Worm (Caenorhabditis elegans) whole organism, late embryonic: ENCODE results near the gene C25H3.1.

Experiments used
- C38D4.7 ChIP-seq: fragments of 200-800 bp; sonication (Bioruptor generic); optimal IDR thresholded peaks from 2 replicates; lab custom pipeline; 2018; ENCODE audit warnings: mild to moderate bottlenecking, missing genetic modification characterization, moderate library complexity, missing compliant biosample characterization
- F13H6.1 ChIP-seq: sonication (generic microtip); optimal IDR thresholded peaks from 2 replicates; lab custom pipeline; 2016; ENCODE audit warnings: missing genetic modification characterization, missing compliant biosample characterization
- Y22D7AL.16 ChIP-seq: sonication (generic microtip); optimal IDR thresholded peaks from 2 replicates; lab custom pipeline; 2016; ENCODE audit warnings: missing genetic modification characterization, missing compliant biosample characterization
- ceh-14 ChIP-seq: sonication (generic microtip); optimal IDR thresholded peaks from 2 replicates; lab custom pipeline; 2016; ENCODE audit warnings: missing genotype, missing genetic modification characterization, missing compliant biosample characterization
- ceh-18 ChIP-seq: sonication (generic microtip); optimal IDR thresholded peaks from 2 replicates; lab custom pipeline; 2016; ENCODE audit warnings: missing genetic modification characterization, missing compliant biosample characterization
- ceh-22 ChIP-seq: sonication (generic microtip); optimal IDR thresholded peaks from 2 replicates; lab custom pipeline; 2017; ENCODE audit warnings: missing biosample characterization, missing genetic modification characterization
- ceh-24 ChIP-seq: sonication (generic microtip); optimal IDR thresholded peaks from 2 replicates; lab custom pipeline; 2016; ENCODE audit warnings: mild to moderate bottlenecking, missing genetic modification characterization, missing compliant biosample characterization
- ceh-31 ChIP-seq: sonication (generic microtip); optimal IDR thresholded peaks from 2 replicates; lab custom pipeline; 2016; ENCODE audit warnings: missing genetic modification characterization, missing compliant biosample characterization
- ceh-34 ChIP-seq: sonication (generic microtip); optimal IDR thresholded peaks from 2 replicates; lab custom pipeline; 2016; ENCODE audit warnings: mild to moderate bottlenecking, missing genetic modification characterization, missing compliant biosample characterization
- ceh-45 ChIP-seq: fragments of 200-800 bp; sonication (Bioruptor generic); IDR thresholded peaks from 2 replicates; pipeline ENCODE4 v1.3.6; 2022; ENCODE audit warnings: missing genetic modification reagents, missing genetic modification characterization, missing compliant biosample characterization
- ceh-48 ChIP-seq: sonication (generic microtip); optimal IDR thresholded peaks from 2 replicates; lab custom pipeline; 2016; ENCODE audit warnings: missing genetic modification characterization, inconsistent platforms, missing compliant biosample characterization
- ceh-6 ChIP-seq: fragments of 200-800 bp; sonication (Bioruptor generic); optimal IDR thresholded peaks from 2 replicates; lab custom pipeline; 2018; ENCODE audit warnings: mild to moderate bottlenecking, missing genetic modification characterization, missing compliant biosample characterization
- che-1 ChIP-seq: sonication (generic microtip); optimal IDR thresholded peaks from 2 replicates; lab custom pipeline; 2016; ENCODE audit warnings: mild to moderate bottlenecking, missing genetic modification characterization, missing compliant biosample characterization
- dve-1 ChIP-seq: sonication (generic microtip); optimal IDR thresholded peaks from 2 replicates; lab custom pipeline; 2017; ENCODE audit warnings: antibody characterized with exemption, mild to moderate bottlenecking, missing genetic modification characterization, missing compliant biosample characterization
- elt-2 ChIP-seq: sonication (generic microtip); optimal IDR thresholded peaks from 2 replicates; lab custom pipeline; 2016; ENCODE audit warnings: missing genetic modification reagents, missing genetic modification characterization, missing compliant biosample characterization
- elt-4 ChIP-seq: sonication (generic microtip); optimal IDR thresholded peaks from 2 replicates; lab custom pipeline; 2016; ENCODE audit warnings: missing genetic modification characterization, missing compliant biosample characterization
- ets-4 ChIP-seq: sonication (generic microtip); optimal IDR thresholded peaks from 2 replicates; lab custom pipeline; 2016; ENCODE audit warnings: missing genetic modification characterization, missing compliant biosample characterization
- eyg-1 ChIP-seq: sonication (generic microtip); optimal IDR thresholded peaks from 2 replicates; lab custom pipeline; 2016; ENCODE audit warnings: missing genotype, missing genetic modification characterization, missing compliant biosample characterization
- fkh-10 ChIP-seq: fragments of 150-350 bp; optimal IDR thresholded peaks from 2 replicates; lab custom pipeline; 2014; ENCODE audit warnings: missing biosample characterization, missing genetic modification reagents, missing genetic modification characterization
- hlh-13 ChIP-seq: fragments of 200-800 bp; sonication (Bioruptor generic); optimal IDR thresholded peaks from 2 replicates; lab custom pipeline; 2018; ENCODE audit warnings: mild to moderate bottlenecking, missing genetic modification characterization, missing compliant biosample characterization
- hlh-15 ChIP-seq: sonication (generic microtip); optimal IDR thresholded peaks from 2 replicates; lab custom pipeline; 2016; ENCODE audit warnings: missing genetic modification characterization, missing compliant biosample characterization
- hlh-30 ChIP-seq: sonication (generic microtip); optimal IDR thresholded peaks from 2 replicates; lab custom pipeline; 2017; ENCODE audit warnings: antibody characterized with exemption, missing genetic modification characterization, missing compliant biosample characterization; ENCODE audit not compliant: insufficient read depth
- lim-6 ChIP-seq: sonication (generic microtip); optimal IDR thresholded peaks from 2 replicates; lab custom pipeline; 2016; ENCODE audit warnings: missing genetic modification characterization, missing compliant biosample characterization
- lin-11 ChIP-seq: fragments of 200-800 bp; sonication (Bioruptor generic); optimal IDR thresholded peaks from 2 replicates; lab custom pipeline; 2018; ENCODE audit warnings: mild to moderate bottlenecking, missing genetic modification characterization, missing compliant biosample characterization
- madf-2 ChIP-seq: sonication (generic microtip); optimal IDR thresholded peaks from 2 replicates; lab custom pipeline; 2017; ENCODE audit warnings: missing genetic modification characterization, missing compliant biosample characterization
- mec-3 ChIP-seq: sonication (generic microtip); optimal IDR thresholded peaks from 2 replicates; lab custom pipeline; 2016; ENCODE audit warnings: borderline replicate concordance, missing genetic modification characterization, missing compliant biosample characterization
- nhr-232 ChIP-seq: sonication (generic microtip); optimal IDR thresholded peaks from 2 replicates; lab custom pipeline; 2016; ENCODE audit warnings: missing genetic modification characterization, missing compliant biosample characterization
- pat-9 ChIP-seq: fragments of 200-800 bp; sonication (Bioruptor generic); optimal IDR thresholded peaks from 2 replicates; lab custom pipeline; 2018; ENCODE audit warnings: mild to moderate bottlenecking, missing genetic modification characterization, moderate library complexity, missing compliant biosample characterization
- pha-4 ChIP-seq: fragments of 150-350 bp; optimal IDR thresholded peaks from 2 replicates; lab custom pipeline; 2018; ENCODE audit warnings: missing biosample characterization, missing genetic modification reagents, missing genetic modification characterization
- pqm-1 ChIP-seq: sonication (generic microtip); optimal IDR thresholded peaks from 2 replicates; lab custom pipeline; 2016; ENCODE audit warnings: missing genetic modification characterization, missing compliant biosample characterization
- pros-1 ChIP-seq: fragments of 150-350 bp; optimal IDR thresholded peaks from 2 replicates; lab custom pipeline; 2014; ENCODE audit warnings: missing biosample characterization, missing genetic modification reagents, missing genetic modification characterization
- ref-2 ChIP-seq: sonication (generic microtip); optimal IDR thresholded peaks from 2 replicates; lab custom pipeline; 2016; ENCODE audit warnings: missing genetic modification characterization, missing compliant biosample characterization
- rnt-1 ChIP-seq: sonication (generic microtip); optimal IDR thresholded peaks from 2 replicates; lab custom pipeline; 2016; ENCODE audit warnings: missing genetic modification characterization, missing compliant biosample characterization
- sdc-2 ChIP-seq: sonication (generic microtip); optimal IDR thresholded peaks from 2 replicates; lab custom pipeline; 2016; ENCODE audit warnings: missing genotype, missing genetic modification characterization, missing compliant biosample characterization
- sox-2 ChIP-seq: fragments of 200-800 bp; sonication (Bioruptor generic); IDR thresholded peaks from 2 replicates; pipeline ENCODE4 v1.3.6; 2022; ENCODE audit warnings: missing genetic modification reagents, missing genetic modification characterization, missing compliant biosample characterization
- tbx-2 ChIP-seq: sonication (generic microtip); optimal IDR thresholded peaks from 2 replicates; lab custom pipeline; 2016; ENCODE audit warnings: missing genetic modification characterization, missing compliant biosample characterization
- tbx-7 ChIP-seq: sonication (generic microtip); optimal IDR thresholded peaks from 2 replicates; lab custom pipeline; 2016; ENCODE audit warnings: missing genotype, missing genetic modification characterization, missing compliant biosample characterization
- ttx-3 ChIP-seq: sonication (generic microtip); optimal IDR thresholded peaks from 2 replicates; lab custom pipeline; 2016; ENCODE audit warnings: missing genetic modification reagents, missing genetic modification characterization, missing compliant biosample characterization
- unc-3 ChIP-seq, 2 experiments: fragments of 200-800 bp in 1 of 2; sonication (Bioruptor generic) in 1 of 2; sonication (generic microtip) in 1 of 2; conservative IDR thresholded peaks in 1 of 2; optimal IDR thresholded peaks in 1 of 2; 2 replicates each; pipeline versions ENCODE4 v1.3.6 to Lab custom; 2016 to 2022; ENCODE audit warnings: missing compliant biosample characterization in 2 of 2, missing genetic modification characterization in 2 of 2, missing genetic modification reagents in 1 of 2
- unc-55 ChIP-seq: sonication (generic microtip); optimal IDR thresholded peaks from 2 replicates; lab custom pipeline; 2017; ENCODE audit warnings: missing biosample characterization, missing genetic modification reagents, missing genetic modification characterization
- unc-86 ChIP-seq: sonication (generic microtip); optimal IDR thresholded peaks from 2 replicates; lab custom pipeline; 2016; ENCODE audit warnings: missing genetic modification characterization, missing compliant biosample characterization
- zip-5 ChIP-seq: sonication (generic microtip); optimal IDR thresholded peaks from 2 replicates; lab custom pipeline; 2016; ENCODE audit warnings: missing genetic modification characterization, missing compliant biosample characterization
- ztf-16 ChIP-seq: sonication (generic microtip); optimal IDR thresholded peaks from 2 replicates; lab custom pipeline; 2017; ENCODE audit warnings: missing genetic modification characterization, missing compliant biosample characterization

Gene C25H3.1

DNA sequence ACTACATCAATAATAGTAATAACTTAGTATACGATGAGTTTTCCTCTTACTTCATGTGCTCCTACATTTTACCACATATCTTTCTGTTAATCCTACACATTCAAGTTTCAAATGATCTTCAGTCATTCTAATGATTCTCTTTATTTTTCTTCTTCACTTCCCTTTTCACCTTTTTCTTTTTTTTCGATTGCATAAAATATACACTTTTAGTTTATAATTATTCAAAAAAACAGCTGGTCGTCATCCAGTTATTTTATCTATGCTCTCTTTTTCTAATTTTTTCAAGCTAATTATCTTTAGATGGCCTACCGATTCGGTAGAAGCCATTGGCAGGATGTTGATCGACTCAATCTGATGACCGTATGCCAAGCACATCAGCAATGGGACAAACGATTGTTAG is 44.7 kb upstream of the C25H3.1 start, which contains the start of gene F59E12.1:
Gene F59E12.1 (plus strand): TSS at position 301 of the 400 bp plus-strand sequence.
- TF ChIP-seq elt-2 (tag; lab: Kevin White, UChicago) (no peak), unc-86 (tag; lab: Kevin White, UChicago) (no peak), ceh-14 (tag; lab: Kevin White, UChicago) (no peak), hlh-13 (GFP tag; lab: Kevin White, UChicago) (no peak), pat-9 (tag; lab: Kevin White, UChicago) (no peak), mec-3 (no peak), tbx-2 (no peak), tbx-7 (tag; lab: Kevin White, UChicago) (no peak), ceh-22 (tag; lab: Kevin White, UChicago) (no peak), sdc-2 (tag; lab: Kevin White, UChicago) (no peak), pqm-1 (tag; lab: Kevin White, UChicago) (no peak), Y22D7AL.16 (tag; lab: Kevin White, UChicago) (no peak)
- TF ChIP-seq, all 69 proteins: peak for 0

DNA sequence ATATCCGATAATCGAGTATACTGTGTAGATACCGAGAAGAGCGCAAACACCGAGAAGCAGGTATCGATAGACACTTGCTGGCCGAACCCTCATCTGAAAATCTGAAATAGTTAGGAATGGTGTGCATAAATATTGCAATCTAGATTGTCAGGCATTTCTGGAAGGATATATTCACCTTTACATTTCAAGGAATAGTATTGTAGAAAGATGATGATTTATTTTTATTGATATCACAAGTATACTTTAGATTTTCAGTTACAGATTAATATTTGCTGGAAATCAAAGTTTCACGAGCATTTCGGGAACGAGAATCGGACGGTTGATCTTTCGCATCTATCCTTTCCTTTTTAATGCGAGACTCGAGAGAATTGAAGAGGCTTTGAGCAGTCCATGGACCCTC is 39.2 kb upstream of the C25H3.1 start, which contains the start of gene fut-3:
Gene fut-3 (minus strand): TSS at position 101 of the 400 bp plus-strand sequence.
- TF ChIP-seq zip-5 (tag; lab: Kevin White, UChicago) = no peak
- TF ChIP-seq eyg-1 (tag; lab: Kevin White, UChicago) = no peak
- no peak for TF ChIP-seq ztf-16
- TF ChIP-seq, all 69 proteins: peak for 0

DNA sequence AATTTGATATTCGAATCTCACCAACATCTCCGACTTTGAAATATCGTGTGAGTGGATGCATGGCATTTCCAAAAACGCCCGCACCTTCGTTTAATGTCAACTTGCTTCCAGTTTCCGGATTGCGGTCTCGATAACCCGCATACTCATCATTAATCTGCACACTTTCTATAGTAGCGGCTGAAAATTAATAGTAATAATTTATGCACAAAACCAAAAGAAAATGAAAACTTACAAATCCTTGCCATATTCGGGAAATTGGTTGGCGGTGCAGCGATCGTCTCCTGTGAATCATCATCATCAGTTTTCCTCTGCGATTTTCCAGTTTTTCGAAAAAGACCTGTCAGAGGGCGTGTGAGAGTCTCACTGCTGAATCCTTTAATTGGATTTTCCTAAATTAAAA is 38.7 kb upstream of the C25H3.1 start:
- TF ChIP-seq unc-86 (tag; lab: Kevin White, UChicago) = no peak
- TF ChIP-seq tbx-2 = no peak
- TF ChIP-seq fkh-10 (GFP tag; lab: Kevin White, UChicago) = no peak
- no peak for TF ChIP-seq ets-4 (tag; lab: Kevin White, UChicago)
- TF ChIP-seq tbx-7 (tag; lab: Kevin White, UChicago) = no peak
- TF ChIP-seq C38D4.7 = no peak
- no peak for TF ChIP-seq sox-2 (GFP tag; lab: Robert Waterston, UW)
- TF ChIP-seq lin-11 (tag; lab: Kevin White, UChicago) = no peak

DNA sequence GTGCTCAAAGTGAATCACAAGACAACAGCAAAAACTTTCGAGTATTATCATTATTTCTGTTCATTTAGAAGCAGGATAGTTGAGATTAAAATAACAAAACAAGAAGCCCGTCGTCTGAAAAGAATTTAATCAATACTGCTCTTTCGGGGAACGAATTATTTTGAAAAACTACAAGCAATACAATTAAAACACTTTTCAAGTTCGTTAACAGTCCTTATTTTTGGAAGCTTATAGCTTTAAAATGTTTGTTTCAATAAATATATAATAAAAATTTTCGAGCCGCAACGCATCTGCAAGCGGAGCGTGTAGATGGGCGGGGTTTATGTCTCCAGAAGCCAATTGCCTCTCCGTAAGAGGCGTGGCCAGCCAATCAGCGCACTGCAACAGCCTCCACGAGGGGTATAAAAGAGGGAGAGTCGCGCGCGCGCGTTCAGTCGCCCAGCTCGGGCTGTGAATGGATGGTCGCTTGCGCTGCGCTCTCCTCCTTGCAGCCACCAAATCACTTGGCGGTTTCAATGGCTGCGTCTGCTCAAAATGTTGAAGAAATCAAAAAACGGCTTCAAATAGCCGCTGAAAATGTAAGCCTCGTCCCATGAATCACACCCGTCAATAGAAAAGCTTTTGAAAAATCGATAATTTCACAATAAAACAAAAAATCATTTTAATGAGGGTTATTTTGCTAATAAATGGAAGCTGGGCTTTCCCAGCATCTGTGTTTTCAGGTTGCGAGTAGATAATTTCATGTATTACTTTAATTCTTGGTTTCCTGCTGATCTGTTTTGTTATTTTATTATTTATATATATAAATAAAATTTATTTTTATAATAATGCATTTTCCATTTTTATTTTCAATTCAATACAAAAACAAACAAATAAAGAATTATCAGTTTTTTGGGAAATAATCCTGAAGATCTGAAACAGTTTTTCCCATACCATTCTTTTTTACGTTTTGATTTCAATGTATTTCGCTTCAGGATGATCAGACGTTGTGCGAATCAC is 37.8 kb upstream of the C25H3.1 start, which contains the start of the genes ift-43 and mdt-26:
Gene ift-43 (minus strand): TSS at position 51 of the 999 bp plus-strand sequence.
Gene mdt-26 (plus strand): TSS at position 446 of the 999 bp plus-strand sequence.
- TF ChIP-seq elt-4 (tag; lab: Kevin White, UChicago) = no peak
- TF ChIP-seq unc-55 (GFP tag; lab: Kevin White, UChicago) = peak; percentile 70
- peak; percentile 14 for TF ChIP-seq che-1 (tag; lab: Kevin White, UChicago)
- no peak for TF ChIP-seq zip-5 (tag; lab: Kevin White, UChicago)
- TF ChIP-seq ceh-48 (tag; lab: Kevin White, UChicago) = peak; percentile 51
- peak; percentile 14 for TF ChIP-seq tbx-7 (tag; lab: Kevin White, UChicago)
- peak; percentile 58; the same call in 1 of the 2 replicates for TF ChIP-seq ceh-45 (GFP tag; lab: Robert Waterston, UW)
- no peak for TF ChIP-seq hlh-15 (tag; lab: Kevin White, UChicago)
- TF ChIP-seq nhr-232 (tag; lab: Kevin White, UChicago) = peak; percentile 17
- TF ChIP-seq ttx-3 (tag; lab: Kevin White, UChicago) = peak; percentile 16
- TF ChIP-seq ceh-22 (tag; lab: Kevin White, UChicago) = peak; percentile 53
- peak; percentile 9 for TF ChIP-seq ceh-34
- no peak for TF ChIP-seq ceh-24 (tag; lab: Kevin White, UChicago)
- peak; percentile 57 for TF ChIP-seq rnt-1 (tag; lab: Kevin White, UChicago)
- TF ChIP-seq madf-2 (tag; lab: Kevin White, UChicago) = peak; percentile 55
- TF ChIP-seq ceh-31 (tag; lab: Kevin White, UChicago) = peak; percentile 78
- no peak for TF ChIP-seq F13H6.1 (tag; lab: Kevin White, UChicago)
- TF ChIP-seq fkh-10 (GFP tag; lab: Kevin White, UChicago) = no peak
- no peak for TF ChIP-seq mec-3
- TF ChIP-seq hlh-30 (tag; lab: Kevin White, UChicago) = peak; percentile 52
- TF ChIP-seq ref-2 (tag; lab: Kevin White, UChicago) = peak; percentile 30
- TF ChIP-seq ceh-14 (tag; lab: Kevin White, UChicago) = peak; percentile 11
- peak; percentile 17 for TF ChIP-seq ceh-18 (tag; lab: Kevin White, UChicago)
- no peak for TF ChIP-seq pha-4 (tag; lab: Kevin White, UChicago)
- TF ChIP-seq lim-6 (tag; lab: Kevin White, UChicago) = no peak
- TF ChIP-seq ceh-6 (GFP tag; lab: Kevin White, UChicago) = peak; percentile 33
- peak; percentile 55 for TF ChIP-seq pros-1
- 0 out of 2 replicates have a peak, but pooled peaks have one; percentile 28 for TF ChIP-seq unc-3 (GFP tag; conservative IDR thresholded peaks at IDR 0.05; lab: Robert Waterston, UW)
- no peak for TF ChIP-seq unc-3 (tag; optimal IDR thresholded peaks at IDR 0.05; lab: Kevin White, UChicago)
- TF ChIP-seq dve-1 (tag; lab: Kevin White, UChicago) = peak; percentile 27
